Worm (Caenorhabditis elegans): Measurements from ENCODE around the gene C15C8.7.

- no peak for TF ChIP-seq him-1 (tag; optimal IDR thresholded peaks at IDR 0.05)
- TF ChIP-seq W03F9.2 (tag; optimal IDR thresholded peaks at IDR 0.05), result no peak
Observed at ce11 chrV:12718622-12719021, 26.2 kb downstream of the C15C8.7 start, which contains the start of gene str-181.

Data from whole organism, L4/young adult.